Worm (Caenorhabditis elegans) whole organism, L3 larva: Measurements from ENCODE around the gene srz-90.

Experiments used
- ZK546.5 ChIP-seq: sonication (generic microtip); optimal IDR thresholded peaks from 2 replicates; lab custom pipeline; 2017; ENCODE audit warnings: missing biosample characterization, missing genetic modification characterization
- elt-1 ChIP-seq: fragments of 150-350 bp; optimal IDR thresholded peaks from 2 replicates; lab custom pipeline; 2014; ENCODE audit warnings: missing biosample characterization, missing genetic modification characterization
- elt-3 ChIP-seq, 3 experiments: fragments of 150-350 bp in 1 of 3; sonication (generic microtip) in 2 of 3; optimal IDR thresholded peaks; 2 replicates in 2 of 3; 4 replicates in 1 of 3; lab custom pipeline; 2014 to 2017; ENCODE audit warnings: missing biosample characterization in 3 of 3, missing genetic modification characterization in 3 of 3
- fkh-10 ChIP-seq: sonication (generic microtip); optimal IDR thresholded peaks from 2 replicates; lab custom pipeline; 2017; ENCODE audit warnings: missing biosample characterization, missing genetic modification reagents, missing genetic modification characterization
- nfya-1 ChIP-seq: sonication (generic microtip); optimal IDR thresholded peaks from 2 replicates; lab custom pipeline; 2017; ENCODE audit warnings: missing genetic modification characterization, mild to moderate bottlenecking, missing compliant biosample characterization, antibody characterized with exemption, moderate library complexity; ENCODE audit not compliant: insufficient read depth
- nhr-11 ChIP-seq: fragments of 150-350 bp; optimal IDR thresholded peaks from 2 replicates; lab custom pipeline; 2014; ENCODE audit warnings: missing biosample characterization, missing genetic modification characterization
- pha-4 ChIP-seq: fragments of 150-350 bp; optimal IDR thresholded peaks from 2 replicates; lab custom pipeline; 2014; ENCODE audit warnings: missing biosample characterization, missing genetic modification reagents, missing genetic modification characterization
- snpc-4 ChIP-seq: fragments of 150-350 bp; optimal IDR thresholded peaks from 2 replicates; lab custom pipeline; 2014; ENCODE audit warnings: missing biosample characterization, missing genetic modification characterization

DNA sequence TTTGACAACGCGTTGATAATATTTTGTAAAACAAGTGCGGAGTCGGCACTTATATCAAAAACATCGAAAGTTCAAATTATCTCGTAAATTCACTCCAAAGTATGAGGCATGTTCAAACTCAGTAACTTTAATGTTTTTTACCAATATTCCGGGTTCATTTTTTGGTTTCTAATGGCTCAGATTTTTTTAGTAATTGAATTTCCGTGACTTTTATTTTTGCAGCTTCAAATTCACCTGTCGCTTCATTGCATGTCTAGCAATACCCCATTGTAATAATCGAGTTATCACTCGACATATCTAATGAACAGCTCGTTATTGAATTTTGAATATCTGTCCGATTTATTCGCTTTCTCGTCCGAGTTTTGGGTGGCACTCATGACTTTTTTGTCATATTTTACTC is at the start of gene srz-90:
- TF ChIP-seq fkh-10 (GFP tag; lab: Kevin White, UChicago): no peak
- no peak for TF ChIP-seq pha-4
- no peak for TF ChIP-seq nfya-1 (tag; lab: Kevin White, UChicago)
- TF ChIP-seq elt-3 (tag; optimal IDR thresholded peaks at IDR 0.05; lab: Kevin White, UChicago): no peak
- TF ChIP-seq snpc-4 (tag; lab: Kevin White, UChicago): no peak
- TF ChIP-seq nhr-11 (tag; lab: Kevin White, UChicago): no peak
- TF ChIP-seq elt-1 (tag; lab: Kevin White, UChicago): no peak
- no peak for TF ChIP-seq ZK546.5 (tag; lab: Kevin White, UChicago)
